Worm (Caenorhabditis elegans): Measurements from ENCODE around the gene saeg-1.

saeg-1 gene

DNA sequence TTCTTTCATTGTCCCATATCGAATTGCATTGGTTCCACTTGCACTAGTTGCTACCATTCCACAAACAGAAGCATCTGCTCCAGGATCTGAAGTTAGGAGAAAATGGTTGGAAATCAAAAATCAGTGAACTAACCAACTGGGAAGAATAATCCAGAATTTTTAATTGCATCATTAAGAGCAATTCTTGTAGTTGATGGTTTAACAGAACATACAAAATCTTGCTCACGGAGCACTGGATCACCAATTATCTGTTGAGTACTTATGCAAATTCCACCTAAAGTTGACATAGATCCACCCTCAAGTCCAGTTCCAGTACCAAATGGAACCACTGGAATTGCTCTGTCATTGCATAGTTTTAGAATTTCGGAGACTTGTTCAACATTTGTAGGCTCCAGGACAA lies 24.3 kb upstream of the saeg-1 start:
- TF ChIP-seq ama-1 (optimal IDR thresholded peaks at IDR 0.05) = peak; percentile 63
- TF ChIP-seq nhr-76 (tag; optimal IDR thresholded peaks at IDR 0.05) = no peak

DNA sequence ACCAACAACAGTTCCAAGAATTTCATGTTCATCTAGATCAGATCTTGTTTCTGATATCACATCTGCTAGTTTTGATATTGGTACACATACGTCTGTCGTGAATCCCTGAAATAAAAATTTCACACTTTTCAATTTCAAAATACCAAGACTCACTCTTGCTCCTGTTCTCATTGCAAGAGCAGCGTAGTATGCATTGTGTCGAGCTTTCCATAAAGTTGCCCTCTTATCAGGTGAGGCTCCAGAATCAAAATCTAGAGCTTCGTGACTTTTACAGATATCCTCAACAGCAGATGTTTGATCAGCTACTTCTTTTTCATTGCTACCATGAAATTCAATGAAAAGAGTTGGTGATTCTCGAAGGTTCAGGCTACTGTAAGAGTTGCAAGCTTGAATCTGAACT lies 23.5 kb upstream of the saeg-1 start, which contains the start of gene F32D8.11:
Gene F32D8.11, minus strand, starts transcription at position 101 of the 400 bp plus-strand sequence.
- no peak for TF ChIP-seq aly-2 (tag; optimal IDR thresholded peaks at IDR 0.05)
- TF ChIP-seq nhr-237 (tag; optimal IDR thresholded peaks at IDR 0.05) = no peak
- no peak for TF ChIP-seq hmg-11 (tag; optimal IDR thresholded peaks at IDR 0.05)
- TF ChIP-seq ZK546.5 (tag; optimal IDR thresholded peaks at IDR 0.05) = no peak
- TF ChIP-seq mdl-1 (tag; optimal IDR thresholded peaks at IDR 0.05) = no peak
- TF ChIP-seq fos-1 (tag; optimal IDR thresholded peaks at IDR 0.05) = no peak
- TF ChIP-seq ztf-4 (tag; optimal IDR thresholded peaks at IDR 0.05) = no peak
- no peak for TF ChIP-seq nhr-76 (tag; optimal IDR thresholded peaks at IDR 0.05)
- no peak for TF ChIP-seq lsy-12 (tag; optimal IDR thresholded peaks at IDR 0.05)
- TF ChIP-seq egl-5 (tag; optimal IDR thresholded peaks at IDR 0.05) = no peak
- TF ChIP-seq lin-15B (tag; optimal IDR thresholded peaks at IDR 0.05) = no peak

DNA sequence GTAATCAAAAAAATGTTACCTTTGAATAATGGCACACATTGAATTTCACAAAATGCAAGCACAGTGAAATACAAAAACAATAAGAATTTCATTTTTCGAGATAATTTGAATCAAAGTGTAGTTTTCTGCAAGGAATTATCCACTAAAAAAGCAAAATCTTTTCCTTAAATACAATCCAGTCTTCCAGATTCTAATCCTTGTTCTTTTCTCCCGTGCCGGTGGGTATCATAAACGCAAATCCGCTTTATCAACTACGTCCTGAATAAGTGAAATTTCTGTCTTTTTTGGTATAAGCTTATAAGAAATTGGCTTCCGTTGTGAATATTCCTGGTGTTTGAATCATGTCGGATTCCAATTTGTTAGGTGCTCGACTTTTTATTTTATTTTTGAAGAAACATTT lies 22.7 kb upstream of the saeg-1 start:
- TF ChIP-seq nhr-43 (tag; optimal IDR thresholded peaks at IDR 0.05; ENCODE audit: poor library complexity, severe bottlenecking) (peak; percentile 23), nhr-28 (tag; optimal IDR thresholded peaks at IDR 0.05) (no peak)

DNA sequence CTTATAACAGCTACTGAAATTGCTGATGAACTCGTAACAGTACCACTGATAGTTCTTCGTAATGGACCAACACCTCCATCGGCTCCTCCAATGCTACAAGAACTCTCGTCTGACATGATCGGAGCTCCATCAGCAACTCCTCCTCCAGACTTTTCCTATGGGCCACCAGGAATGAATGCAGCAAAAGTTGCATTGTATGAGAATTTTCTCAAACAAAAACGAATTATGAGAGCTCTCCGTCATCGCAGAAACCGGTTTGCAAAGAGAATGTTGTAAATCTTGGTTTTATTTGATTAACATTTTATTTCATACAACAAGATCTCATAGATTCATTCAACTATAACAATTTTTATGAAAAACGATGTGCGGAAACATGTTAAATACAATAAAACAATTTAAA lies 22.1 kb upstream of the saeg-1 start:
- TF ChIP-seq unc-62 (GFP tag; optimal IDR thresholded peaks at IDR 0.05) (no peak), ama-1 (optimal IDR thresholded peaks at IDR 0.05) (peak; percentile 69), nhr-43 (tag; optimal IDR thresholded peaks at IDR 0.05; ENCODE audit: poor library complexity, severe bottlenecking) (peak; percentile 52)

DNA sequence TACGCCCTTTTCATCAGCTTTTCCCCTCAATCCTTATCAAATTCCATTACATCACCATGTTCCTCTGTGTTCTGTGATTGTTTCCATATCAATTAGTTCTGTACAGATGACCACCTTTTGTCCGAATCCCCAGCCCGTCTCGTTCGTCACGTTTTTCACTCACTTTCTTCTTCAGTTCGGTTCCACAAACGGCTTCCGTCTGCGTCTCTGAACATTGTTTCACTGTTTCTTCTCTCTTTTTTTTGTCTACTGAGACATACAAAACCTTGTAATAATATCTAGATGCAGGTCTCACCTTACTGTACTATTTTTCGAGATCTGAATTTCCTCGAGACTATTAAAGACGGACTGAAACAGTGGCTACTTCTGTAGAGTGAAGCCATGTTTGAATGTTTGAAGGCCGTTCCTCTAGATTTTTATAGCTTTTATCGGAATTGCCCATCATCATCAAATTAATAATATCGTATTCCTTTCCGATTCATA lies 20.9 kb upstream of the saeg-1 start, which contains the start of gene F32D8.3:
Gene F32D8.3, plus strand, starts transcription at position 433 of the 483 bp plus-strand sequence.
- no peak for TF ChIP-seq jun-1 (tag; optimal IDR thresholded peaks at IDR 0.05)
- TF ChIP-seq lin-39 (tag; optimal IDR thresholded peaks at IDR 0.05) = no peak
- TF ChIP-seq elt-3 (tag; optimal IDR thresholded peaks at IDR 0.05) = peak in 1 of 3 experiments; percentile 19
- peak; percentile 35 for TF ChIP-seq nhr-43 (tag; optimal IDR thresholded peaks at IDR 0.05; ENCODE audit: poor library complexity, severe bottlenecking)
- peak; percentile 3 for TF ChIP-seq nhr-23 (tag; optimal IDR thresholded peaks at IDR 0.05)
- no peak for TF ChIP-seq elt-2 (tag; optimal IDR thresholded peaks at IDR 0.05)
- no peak for TF ChIP-seq sea-2 (GFP tag; optimal IDR thresholded peaks at IDR 0.05)
- TF ChIP-seq nhr-25 (tag; optimal IDR thresholded peaks at IDR 0.05) = peak; percentile 55
- no peak for TF ChIP-seq unc-39 (tag; optimal IDR thresholded peaks at IDR 0.05)
- TF ChIP-seq zag-1 (tag; optimal IDR thresholded peaks at IDR 0.05) = no peak
- TF ChIP-seq fkh-2 (tag; optimal IDR thresholded peaks at IDR 0.05) = no peak
- TF ChIP-seq ZK546.5 (tag; optimal IDR thresholded peaks at IDR 0.05) = no peak
- no peak for TF ChIP-seq egl-5 (tag; optimal IDR thresholded peaks at IDR 0.05)
- no peak for TF ChIP-seq ama-1 (optimal IDR thresholded peaks at IDR 0.05)
- TF ChIP-seq aly-2 (tag; optimal IDR thresholded peaks at IDR 0.05) = no peak

DNA sequence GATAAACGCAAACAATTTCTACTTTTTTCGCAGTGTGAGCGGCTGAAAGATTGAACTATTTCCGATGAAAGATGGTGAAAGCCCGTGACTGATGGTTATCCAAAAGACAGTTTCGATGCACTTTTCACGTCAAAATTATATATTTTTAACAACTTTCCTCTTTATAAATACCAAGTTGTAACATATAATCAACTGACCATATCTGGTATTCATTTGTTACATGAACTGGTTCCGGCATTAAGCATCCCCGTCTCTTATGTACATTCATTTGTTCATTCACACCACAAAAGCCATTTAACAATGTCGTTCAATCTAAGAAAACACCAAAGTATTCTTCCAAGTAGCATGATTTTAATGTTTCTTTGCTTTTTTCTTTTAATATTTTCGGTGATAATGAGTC lies 18.0 kb upstream of the saeg-1 start, which contains the start of gene F32D8.2:
Gene F32D8.2, plus strand, starts transcription at position 301 of the 400 bp plus-strand sequence.
- TF ChIP-seq ama-1 (optimal IDR thresholded peaks at IDR 0.05) (no peak), nhr-76 (tag; optimal IDR thresholded peaks at IDR 0.05) (no peak), nfya-1 (tag; optimal IDR thresholded peaks at IDR 0.05; ENCODE audit: insufficient read depth) (no peak), ceh-28 (tag; optimal IDR thresholded peaks at IDR 0.05) (no peak)

DNA sequence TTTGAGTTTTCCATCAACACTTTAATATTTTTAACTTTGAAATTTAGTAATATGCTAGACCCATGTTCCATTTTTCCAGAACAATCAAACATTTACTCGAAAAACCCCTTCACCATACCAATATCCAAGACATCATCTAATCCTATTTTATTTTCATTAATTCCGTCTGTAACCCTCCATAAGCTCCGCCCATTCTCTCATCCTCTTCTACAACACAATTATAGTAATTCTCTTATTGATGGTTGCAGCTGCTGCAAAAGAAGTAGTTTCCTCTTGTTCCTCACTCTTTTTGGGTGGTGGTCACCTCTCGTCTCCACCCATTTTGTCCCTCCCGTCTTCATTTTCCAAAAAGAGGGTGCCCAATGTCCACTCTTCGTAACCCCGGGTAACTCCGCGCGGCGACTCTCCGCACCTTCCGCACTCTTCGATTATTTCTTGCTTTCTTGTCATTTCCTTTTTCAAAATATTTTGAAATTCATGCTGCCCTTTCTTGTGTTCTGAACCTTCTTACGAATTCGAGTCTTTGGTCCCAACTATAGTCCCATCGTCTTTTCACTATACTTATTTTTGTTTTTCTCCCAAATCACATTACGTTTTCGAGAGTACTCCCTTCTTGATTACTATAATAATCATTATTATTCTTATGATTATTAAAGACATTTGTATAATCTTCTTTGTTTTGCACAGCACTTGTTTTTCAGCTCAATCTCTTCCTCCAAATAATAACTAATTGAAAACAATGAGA lies 14.8 kb upstream of the saeg-1 start, which contains the start of gene F32D8.1:
Gene F32D8.1, plus strand, starts transcription at position 695 of the 745 bp plus-strand sequence.
- TF ChIP-seq nfya-1 (tag; optimal IDR thresholded peaks at IDR 0.05; ENCODE audit: insufficient read depth) = no peak
- no peak for TF ChIP-seq eor-1 (tag; optimal IDR thresholded peaks at IDR 0.05)
- TF ChIP-seq fkh-10 (GFP tag; optimal IDR thresholded peaks at IDR 0.05) = no peak
- TF ChIP-seq mml-1 (tag; optimal IDR thresholded peaks at IDR 0.05) = no peak
- TF ChIP-seq nhr-11 (tag; optimal IDR thresholded peaks at IDR 0.05) = no peak
- TF ChIP-seq sea-2 (GFP tag; optimal IDR thresholded peaks at IDR 0.05) = no peak
- no peak for TF ChIP-seq nhr-25 (tag; optimal IDR thresholded peaks at IDR 0.05)
- TF ChIP-seq tbx-2 (tag; optimal IDR thresholded peaks at IDR 0.05) = no peak
- TF ChIP-seq nhr-12 (tag; optimal IDR thresholded peaks at IDR 0.05) = no peak
- TF ChIP-seq ceh-28 (tag; optimal IDR thresholded peaks at IDR 0.05) = no peak
- TF ChIP-seq ztf-4 (tag; optimal IDR thresholded peaks at IDR 0.05) = no peak
- no peak for TF ChIP-seq ceh-82 (tag; optimal IDR thresholded peaks at IDR 0.05)
- TF ChIP-seq unc-39 (tag; optimal IDR thresholded peaks at IDR 0.05) = no peak
- no peak for TF ChIP-seq hmg-11 (tag; optimal IDR thresholded peaks at IDR 0.05)
- no peak for TF ChIP-seq nhr-28 (tag; optimal IDR thresholded peaks at IDR 0.05)
- TF ChIP-seq ZK546.5 (tag; optimal IDR thresholded peaks at IDR 0.05) = no peak
- TF ChIP-seq elt-2 (tag; optimal IDR thresholded peaks at IDR 0.05) = no peak
- TF ChIP-seq lsy-12 (tag; optimal IDR thresholded peaks at IDR 0.05) = no peak
- no peak for TF ChIP-seq unc-62 (GFP tag; optimal IDR thresholded peaks at IDR 0.05)

All from whole organism, L3 larva.